Worm (Caenorhabditis elegans) whole organism, late embryonic: Measurements from ENCODE around the gene Y32B12B.2.
"Not testable (repeated sequence)": the region's sequence is repeated elsewhere in the genome, so short reads cannot be mapped to it uniquely, and the experiment has no call there.

Experiments used
- C08G9.2 ChIP-seq: sonication (generic microtip); optimal IDR thresholded peaks from 2 replicates; lab custom pipeline; 2016; ENCODE audit warnings: mild to moderate bottlenecking, missing genetic modification characterization, moderate library complexity, missing compliant biosample characterization
- K09A11.1 ChIP-seq: sonication (generic microtip); optimal IDR thresholded peaks from 2 replicates; lab custom pipeline; 2017; ENCODE audit warnings: antibody characterized with exemption, mild to moderate bottlenecking, missing genetic modification characterization, missing compliant biosample characterization; ENCODE audit not compliant: insufficient read depth
- T23F11.4 ChIP-seq: fragments of 200-800 bp; sonication (Bioruptor generic); optimal IDR thresholded peaks from 2 replicates; lab custom pipeline; 2018; ENCODE audit warnings: mild to moderate bottlenecking, missing genetic modification characterization, missing compliant biosample characterization
- Y22D7AL.16 ChIP-seq: sonication (generic microtip); optimal IDR thresholded peaks from 2 replicates; lab custom pipeline; 2016; ENCODE audit warnings: missing genetic modification characterization, missing compliant biosample characterization
- ahr-1 ChIP-seq: sonication (generic microtip); optimal IDR thresholded peaks from 2 replicates; lab custom pipeline; 2016; ENCODE audit warnings: missing genetic modification characterization, missing compliant biosample characterization
- ama-1 ChIP-seq: fragments of 150-350 bp; optimal IDR thresholded peaks from 2 replicates; lab custom pipeline; 2014
- ceh-22 ChIP-seq: sonication (generic microtip); optimal IDR thresholded peaks from 2 replicates; lab custom pipeline; 2017; ENCODE audit warnings: missing biosample characterization, missing genetic modification characterization
- ceh-24 ChIP-seq: sonication (generic microtip); optimal IDR thresholded peaks from 2 replicates; lab custom pipeline; 2016; ENCODE audit warnings: mild to moderate bottlenecking, missing genetic modification characterization, missing compliant biosample characterization
- ceh-30 ChIP-seq: fragments of 150-350 bp; optimal IDR thresholded peaks from 2 replicates; lab custom pipeline; 2014; ENCODE audit warnings: missing biosample characterization, missing genetic modification characterization
- ceh-34 ChIP-seq: sonication (generic microtip); optimal IDR thresholded peaks from 2 replicates; lab custom pipeline; 2016; ENCODE audit warnings: mild to moderate bottlenecking, missing genetic modification characterization, missing compliant biosample characterization
- ceh-6 ChIP-seq: fragments of 200-800 bp; sonication (Bioruptor generic); optimal IDR thresholded peaks from 2 replicates; lab custom pipeline; 2018; ENCODE audit warnings: mild to moderate bottlenecking, missing genetic modification characterization, missing compliant biosample characterization
- ceh-9 ChIP-seq: sonication (generic microtip); optimal IDR thresholded peaks from 2 replicates; lab custom pipeline; 2016; ENCODE audit warnings: mild to moderate bottlenecking, missing genetic modification characterization, inconsistent platforms, missing compliant biosample characterization
- dmd-4 ChIP-seq: sonication (generic microtip); optimal IDR thresholded peaks from 2 replicates; lab custom pipeline; 2016; ENCODE audit warnings: borderline replicate concordance, missing genetic modification characterization, missing compliant biosample characterization
- elt-2 ChIP-seq: sonication (generic microtip); optimal IDR thresholded peaks from 2 replicates; lab custom pipeline; 2016; ENCODE audit warnings: missing genetic modification reagents, missing genetic modification characterization, missing compliant biosample characterization
- elt-4 ChIP-seq: sonication (generic microtip); optimal IDR thresholded peaks from 2 replicates; lab custom pipeline; 2016; ENCODE audit warnings: missing genetic modification characterization, missing compliant biosample characterization
- ets-4 ChIP-seq: sonication (generic microtip); optimal IDR thresholded peaks from 2 replicates; lab custom pipeline; 2016; ENCODE audit warnings: missing genetic modification characterization, missing compliant biosample characterization
- eyg-1 ChIP-seq: sonication (generic microtip); optimal IDR thresholded peaks from 2 replicates; lab custom pipeline; 2016; ENCODE audit warnings: missing genotype, missing genetic modification characterization, missing compliant biosample characterization
- fax-1 ChIP-seq: sonication (generic microtip); optimal IDR thresholded peaks from 2 replicates; lab custom pipeline; 2016; ENCODE audit warnings: missing genotype, missing genetic modification characterization, missing compliant biosample characterization
- fkh-10 ChIP-seq: fragments of 150-350 bp; optimal IDR thresholded peaks from 2 replicates; lab custom pipeline; 2014; ENCODE audit warnings: missing biosample characterization, missing genetic modification reagents, missing genetic modification characterization
- gmeb-2 ChIP-seq: sonication (generic microtip); optimal IDR thresholded peaks from 2 replicates; lab custom pipeline; 2016; ENCODE audit warnings: missing genetic modification characterization, inconsistent platforms, missing compliant biosample characterization
- hlh-30 ChIP-seq: sonication (generic microtip); optimal IDR thresholded peaks from 2 replicates; lab custom pipeline; 2017; ENCODE audit warnings: antibody characterized with exemption, missing genetic modification characterization, missing compliant biosample characterization; ENCODE audit not compliant: insufficient read depth
- hlh-6 ChIP-seq: sonication (generic microtip); optimal IDR thresholded peaks from 2 replicates; lab custom pipeline; 2016; ENCODE audit warnings: missing genotype, missing genetic modification characterization, missing compliant biosample characterization
- hlh-8 ChIP-seq: sonication (generic microtip); optimal IDR thresholded peaks from 2 replicates; lab custom pipeline; 2016; ENCODE audit warnings: missing genotype, missing genetic modification characterization, missing compliant biosample characterization
- mec-3 ChIP-seq: sonication (generic microtip); optimal IDR thresholded peaks from 2 replicates; lab custom pipeline; 2016; ENCODE audit warnings: borderline replicate concordance, missing genetic modification characterization, missing compliant biosample characterization
- nhr-11 ChIP-seq: fragments of 150-350 bp; optimal IDR thresholded peaks from 2 replicates; lab custom pipeline; 2014; ENCODE audit warnings: missing biosample characterization, missing genetic modification characterization
- npax-4 ChIP-seq: sonication (generic microtip); optimal IDR thresholded peaks from 2 replicates; lab custom pipeline; 2016; ENCODE audit warnings: missing genetic modification characterization, missing compliant biosample characterization
- odd-2 ChIP-seq: sonication (generic microtip); optimal IDR thresholded peaks from 2 replicates; lab custom pipeline; 2017; ENCODE audit warnings: antibody characterized with exemption, mild to moderate bottlenecking, missing genetic modification characterization, missing compliant biosample characterization
- pag-3 ChIP-seq: sonication (generic microtip); optimal IDR thresholded peaks from 2 replicates; lab custom pipeline; 2016; ENCODE audit warnings: missing compliant biosample characterization, missing genetic modification characterization, borderline replicate concordance
- pat-9 ChIP-seq: fragments of 200-800 bp; sonication (Bioruptor generic); optimal IDR thresholded peaks from 2 replicates; lab custom pipeline; 2018; ENCODE audit warnings: mild to moderate bottlenecking, missing genetic modification characterization, moderate library complexity, missing compliant biosample characterization
- pax-1 ChIP-seq: fragments of 150-350 bp; optimal IDR thresholded peaks from 2 replicates; lab custom pipeline; 2014; ENCODE audit warnings: missing biosample characterization, missing genetic modification characterization
- pha-4 ChIP-seq: fragments of 150-350 bp; optimal IDR thresholded peaks from 2 replicates; lab custom pipeline; 2018; ENCODE audit warnings: missing biosample characterization, missing genetic modification reagents, missing genetic modification characterization
- pqm-1 ChIP-seq: sonication (generic microtip); optimal IDR thresholded peaks from 2 replicates; lab custom pipeline; 2016; ENCODE audit warnings: missing genetic modification characterization, missing compliant biosample characterization
- pros-1 ChIP-seq: fragments of 150-350 bp; optimal IDR thresholded peaks from 2 replicates; lab custom pipeline; 2014; ENCODE audit warnings: missing biosample characterization, missing genetic modification reagents, missing genetic modification characterization
- ref-2 ChIP-seq: sonication (generic microtip); optimal IDR thresholded peaks from 2 replicates; lab custom pipeline; 2016; ENCODE audit warnings: missing genetic modification characterization, missing compliant biosample characterization
- rnt-1 ChIP-seq: sonication (generic microtip); optimal IDR thresholded peaks from 2 replicates; lab custom pipeline; 2016; ENCODE audit warnings: missing genetic modification characterization, missing compliant biosample characterization
- sdc-2 ChIP-seq: sonication (generic microtip); optimal IDR thresholded peaks from 2 replicates; lab custom pipeline; 2016; ENCODE audit warnings: missing genotype, missing genetic modification characterization, missing compliant biosample characterization
- sox-4 ChIP-seq: sonication (generic microtip); optimal IDR thresholded peaks from 2 replicates; lab custom pipeline; 2017; ENCODE audit warnings: mild to moderate bottlenecking, missing genetic modification characterization, inconsistent platforms, missing compliant biosample characterization
- syd-9 ChIP-seq: sonication (generic microtip); optimal IDR thresholded peaks from 2 replicates; lab custom pipeline; 2016; ENCODE audit warnings: mild to moderate bottlenecking, missing genetic modification characterization, moderate library complexity, missing compliant biosample characterization
- tbx-7 ChIP-seq: sonication (generic microtip); optimal IDR thresholded peaks from 2 replicates; lab custom pipeline; 2016; ENCODE audit warnings: missing genotype, missing genetic modification characterization, missing compliant biosample characterization
- ttx-3 ChIP-seq: sonication (generic microtip); optimal IDR thresholded peaks from 2 replicates; lab custom pipeline; 2016; ENCODE audit warnings: missing genetic modification reagents, missing genetic modification characterization, missing compliant biosample characterization
- unc-3 ChIP-seq, 2 experiments: fragments of 200-800 bp in 1 of 2; sonication (Bioruptor generic) in 1 of 2; sonication (generic microtip) in 1 of 2; conservative IDR thresholded peaks in 1 of 2; optimal IDR thresholded peaks in 1 of 2; 2 replicates each; pipeline versions ENCODE4 v1.3.6 to Lab custom; 2016 to 2022; ENCODE audit warnings: missing compliant biosample characterization in 2 of 2, missing genetic modification characterization in 2 of 2, missing genetic modification reagents in 1 of 2
- unc-55 ChIP-seq: sonication (generic microtip); optimal IDR thresholded peaks from 2 replicates; lab custom pipeline; 2017; ENCODE audit warnings: missing biosample characterization, missing genetic modification reagents, missing genetic modification characterization
- ztf-16 ChIP-seq: sonication (generic microtip); optimal IDR thresholded peaks from 2 replicates; lab custom pipeline; 2017; ENCODE audit warnings: missing genetic modification characterization, missing compliant biosample characterization

The Y32B12B.2 gene

ce11 chrV:16505828-16506227 lies 32.4 kb upstream of the Y32B12B.2 start, which contains the start of gene nhr-54:
TSS of gene nhr-54 (minus strand) at chrV:16505928.
- TF ChIP-seq sdc-2 (tag; lab: Kevin White, UChicago): no peak
- TF ChIP-seq hlh-8 (tag; lab: Kevin White, UChicago): no peak
- no peak for TF ChIP-seq unc-55 (GFP tag; lab: Kevin White, UChicago)
- no peak for TF ChIP-seq ama-1 (lab: Kevin White, UChicago)
- TF ChIP-seq ceh-34 (tag; lab: Kevin White, UChicago): no peak
- no peak for TF ChIP-seq pag-3 (tag; lab: Kevin White, UChicago)
- TF ChIP-seq gmeb-2 (tag; lab: Kevin White, UChicago): no peak
- TF ChIP-seq ttx-3 (tag; lab: Kevin White, UChicago): no peak
- no peak for TF ChIP-seq K09A11.1 (tag; lab: Kevin White, UChicago)
- TF ChIP-seq ahr-1 (tag; lab: Kevin White, UChicago): no peak
- no peak for TF ChIP-seq pros-1 (tag; lab: Kevin White, UChicago)

ce11 chrV:16506650-16507049 lies 31.5 kb upstream of the Y32B12B.2 start:
- TF ChIP-seq ceh-30 (tag; lab: Kevin White, UChicago) (no peak), npax-4 (tag; lab: Kevin White, UChicago) (no peak), fax-1 (tag; lab: Kevin White, UChicago) (no peak), rnt-1 (tag; lab: Kevin White, UChicago) (no peak), sdc-2 (tag; lab: Kevin White, UChicago) (no peak), ets-4 (tag; lab: Kevin White, UChicago) (no peak), syd-9 (no peak), T23F11.4 (GFP tag; lab: Kevin White, UChicago) (no peak), elt-2 (tag; lab: Kevin White, UChicago) (no peak), hlh-6 (tag; lab: Kevin White, UChicago) (no peak), mec-3 (no peak), pax-1 (tag; lab: Kevin White, UChicago) (no peak), ztf-16 (tag; lab: Kevin White, UChicago) (no peak)
- TF ChIP-seq, all 69 proteins: peak for 0

- TF ChIP-seq ceh-9 (tag; lab: Kevin White, UChicago) (no peak), ztf-16 (tag; lab: Kevin White, UChicago) (no peak), pros-1 (tag; lab: Kevin White, UChicago) (no peak), eyg-1 (tag; lab: Kevin White, UChicago) (no peak), ref-2 (tag; lab: Kevin White, UChicago) (no peak), pqm-1 (no peak), dmd-4 (tag; lab: Kevin White, UChicago) (no peak), pat-9 (tag; lab: Kevin White, UChicago) (no peak), odd-2 (tag; lab: Kevin White, UChicago) (no peak), pax-1 (tag; lab: Kevin White, UChicago) (no peak), hlh-8 (tag; lab: Kevin White, UChicago) (no peak), ceh-24 (tag; lab: Kevin White, UChicago) (no peak), pag-3 (tag; lab: Kevin White, UChicago) (no peak), ceh-30 (tag; lab: Kevin White, UChicago) (no peak)
These were observed 29.5 kb upstream of the Y32B12B.2 start, which contains the start of gene srr-3 for ce11 chrV:16508667-16509066. TSS of gene srr-3 (minus strand) at chrV:16508767.

- not testable (repeated sequence) for TF ChIP-seq elt-4; fkh-10 (GFP tag; lab: Kevin White, UChicago); fax-1 (tag; lab: Kevin White, UChicago)
These were observed 23.1 kb upstream of the Y32B12B.2 start, which contains the start of gene F36D3.5 for ce11 chrV:16515140-16515539. TSS of gene F36D3.5 (minus strand) at chrV:16515240.

ce11 chrV:16517619-16518018 lies 20.6 kb upstream of the Y32B12B.2 start, which contains the start of gene F36D3.4:
TSS of gene F36D3.4 (minus strand) at chrV:16517719.
- no peak for TF ChIP-seq pha-4
- no peak for TF ChIP-seq hlh-8 (tag; lab: Kevin White, UChicago)
- no peak for TF ChIP-seq nhr-11 (tag; lab: Kevin White, UChicago)
- no peak for TF ChIP-seq tbx-7 (tag; lab: Kevin White, UChicago)
- no peak for TF ChIP-seq ama-1 (lab: Kevin White, UChicago)
- no peak for TF ChIP-seq C08G9.2 (tag; lab: Kevin White, UChicago)
- TF ChIP-seq Y22D7AL.16 (tag; lab: Kevin White, UChicago): no peak
- no peak for TF ChIP-seq ceh-22 (tag; lab: Kevin White, UChicago)
- no peak for TF ChIP-seq elt-4
- no peak for TF ChIP-seq ceh-6
- TF ChIP-seq sox-4 (tag; lab: Kevin White, UChicago): no peak
- no peak for TF ChIP-seq hlh-30 (tag; lab: Kevin White, UChicago)
- no peak for TF ChIP-seq unc-3 (GFP tag; conservative IDR thresholded peaks at IDR 0.05; lab: Robert Waterston, UW)
- no peak for TF ChIP-seq unc-3 (tag; optimal IDR thresholded peaks at IDR 0.05; lab: Kevin White, UChicago)
- TF ChIP-seq pag-3 (tag; lab: Kevin White, UChicago): no peak
- no peak for TF ChIP-seq unc-55 (GFP tag; lab: Kevin White, UChicago)
